4 worm cellular contexts compared by ENCODE assay signal in the genomic region with DNA sequence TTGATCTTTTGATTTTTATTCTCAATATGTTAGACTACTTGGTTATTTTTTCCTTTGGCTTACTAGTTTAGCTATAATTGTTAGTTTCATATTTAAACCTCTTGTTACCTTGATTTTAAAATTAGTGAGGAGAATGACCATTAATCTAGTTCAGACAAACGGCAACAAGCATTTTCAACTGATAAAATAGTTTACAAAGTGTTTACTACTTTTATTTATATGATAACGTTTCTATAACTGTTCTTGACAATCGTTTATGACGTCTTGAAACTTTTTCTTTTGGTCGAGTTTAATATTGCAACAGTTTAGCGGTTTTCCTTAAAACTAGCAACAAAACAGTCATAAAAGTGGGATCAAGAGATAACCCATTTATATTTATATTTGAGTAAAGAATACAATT.
TF ChIP-seq lines count a peak whose summit lies in the region.

No protein-coding gene starts in this region.

TF ChIP-seq in whole organism, L1 larva, 84 proteins besides CTCF, POLR2A, EP300 and RAD21:
- peak; percentile 23 for TF ChIP-seq elt-2 (tag; optimal IDR thresholded peaks at IDR 0.05; lab: Kevin White, UChicago)
- TF ChIP-seq F16B12.6 (tag; optimal IDR thresholded peaks at IDR 0.05; lab: Kevin White, UChicago): no peak
- no peak for TF ChIP-seq blmp-1 (tag; optimal IDR thresholded peaks at IDR 0.05; lab: Kevin White, UChicago)

TF ChIP-seq in whole organism, L2 larva, 48 proteins besides CTCF, POLR2A, EP300 and RAD21:
- TF ChIP-seq fos-1 (tag; optimal IDR thresholded peaks at IDR 0.05; lab: Kevin White, UChicago) (peak; percentile 13), lin-13 (GFP tag; optimal IDR thresholded peaks at IDR 0.05; lab: Kevin White, UChicago) (no peak)

TF ChIP-seq in whole organism, L3 larva, 47 proteins besides CTCF, POLR2A, EP300 and RAD21:
- TF ChIP-seq nhr-237 (tag; optimal IDR thresholded peaks at IDR 0.05; lab: Kevin White, UChicago) (no peak), pqm-1 (tag; optimal IDR thresholded peaks at IDR 0.05; lab: Kevin White, UChicago) (peak; percentile 65), skn-1 (tag; optimal IDR thresholded peaks at IDR 0.05; lab: Kevin White, UChicago) (no peak), elt-2 (tag; optimal IDR thresholded peaks at IDR 0.05; lab: Kevin White, UChicago) (peak; percentile 45), pha-4 (tag; optimal IDR thresholded peaks at IDR 0.05; lab: Kevin White, UChicago) (peak; percentile 24)

TF ChIP-seq in whole organism, L4 larva, 104 proteins besides CTCF, POLR2A, EP300 and RAD21:
- TF ChIP-seq dmd-8 (GFP tag; IDR thresholded peaks at IDR 0.05; lab: Robert Waterston, UW) (no peak), unc-62 (GFP tag; optimal IDR thresholded peaks at IDR 0.05 in 1 of 2; lab: Kevin White, UChicago) (peak in 1 of 2 experiments; percentile 7), unc-62 (tag; optimal IDR thresholded peaks at IDR 0.05; lab: Kevin White, UChicago) (no peak), daf-16 (GFP tag; optimal IDR thresholded peaks at IDR 0.05; lab: Kevin White, UChicago) (no peak), daf-16 (tag; optimal IDR thresholded peaks at IDR 0.05; lab: Kevin White, UChicago) (peak; percentile 93), dve-1 (tag; optimal IDR thresholded peaks at IDR 0.05; lab: Kevin White, UChicago; ENCODE audit: insufficient read depth) (peak; percentile 23), pqm-1 (tag; optimal IDR thresholded peaks at IDR 0.05; lab: Kevin White, UChicago) (peak; percentile 35), nhr-48 (tag; optimal IDR thresholded peaks at IDR 0.05; lab: Kevin White, UChicago) (no peak)
